Fruit fly (Drosophila melanogaster) whole organism, pupa: ENCODE measurements around the gene Mtl.

ENCODE experiments used
- CG12605 ChIP-seq: fragments of 200-800 bp; sonication (Bioruptor generic); IDR thresholded peaks from 2 replicates; pipeline ENCODE4 v1.3.6; 2022; ENCODE audit warnings: missing biosample characterization, missing genetic modification characterization
- CG13204 ChIP-seq: fragments of 200-800 bp; sonication (Bioruptor generic); optimal IDR thresholded peaks from 2 replicates; lab custom pipeline; 2018; ENCODE audit warnings: missing biosample characterization, mild to moderate bottlenecking, missing genetic modification characterization, moderate library complexity
- CG34367 ChIP-seq: fragments of 200-800 bp; sonication (Bioruptor generic); optimal IDR thresholded peaks from 2 replicates; lab custom pipeline; 2018; ENCODE audit warnings: missing biosample characterization, mild to moderate bottlenecking, missing genetic modification characterization
- CG8301 ChIP-seq: fragments of 200-800 bp; sonication (Bioruptor generic); optimal IDR thresholded peaks from 2 replicates; lab custom pipeline; 2018; ENCODE audit warnings: missing biosample characterization, mild to moderate bottlenecking, missing genetic modification characterization
- EcR ChIP-seq: fragments of 200-800 bp; sonication (Bioruptor generic); optimal IDR thresholded peaks from 3 replicates; lab custom pipeline; 2019; ENCODE audit warnings: missing biosample characterization, missing genetic modification characterization, mild to moderate bottlenecking, moderate library complexity, missing genetic modification reagents
- Pif1A ChIP-seq: fragments of 200-800 bp; sonication (Bioruptor generic); optimal IDR thresholded peaks from 3 replicates; lab custom pipeline; 2016; ENCODE audit warnings: missing biosample characterization, missing genetic modification characterization
- Snoo ChIP-seq: fragments of 200-800 bp; sonication (Bioruptor generic); optimal IDR thresholded peaks from 3 replicates; lab custom pipeline; 2017; ENCODE audit warnings: missing biosample characterization, mild to moderate bottlenecking, missing genetic modification characterization, inconsistent platforms
- fd96Ca ChIP-seq: fragments of 200-800 bp; sonication (Bioruptor generic); IDR thresholded peaks from 3 replicates; pipeline ENCODE4 v1.3.6; 2022; ENCODE audit warnings: missing biosample characterization, missing genetic modification characterization

DNA sequence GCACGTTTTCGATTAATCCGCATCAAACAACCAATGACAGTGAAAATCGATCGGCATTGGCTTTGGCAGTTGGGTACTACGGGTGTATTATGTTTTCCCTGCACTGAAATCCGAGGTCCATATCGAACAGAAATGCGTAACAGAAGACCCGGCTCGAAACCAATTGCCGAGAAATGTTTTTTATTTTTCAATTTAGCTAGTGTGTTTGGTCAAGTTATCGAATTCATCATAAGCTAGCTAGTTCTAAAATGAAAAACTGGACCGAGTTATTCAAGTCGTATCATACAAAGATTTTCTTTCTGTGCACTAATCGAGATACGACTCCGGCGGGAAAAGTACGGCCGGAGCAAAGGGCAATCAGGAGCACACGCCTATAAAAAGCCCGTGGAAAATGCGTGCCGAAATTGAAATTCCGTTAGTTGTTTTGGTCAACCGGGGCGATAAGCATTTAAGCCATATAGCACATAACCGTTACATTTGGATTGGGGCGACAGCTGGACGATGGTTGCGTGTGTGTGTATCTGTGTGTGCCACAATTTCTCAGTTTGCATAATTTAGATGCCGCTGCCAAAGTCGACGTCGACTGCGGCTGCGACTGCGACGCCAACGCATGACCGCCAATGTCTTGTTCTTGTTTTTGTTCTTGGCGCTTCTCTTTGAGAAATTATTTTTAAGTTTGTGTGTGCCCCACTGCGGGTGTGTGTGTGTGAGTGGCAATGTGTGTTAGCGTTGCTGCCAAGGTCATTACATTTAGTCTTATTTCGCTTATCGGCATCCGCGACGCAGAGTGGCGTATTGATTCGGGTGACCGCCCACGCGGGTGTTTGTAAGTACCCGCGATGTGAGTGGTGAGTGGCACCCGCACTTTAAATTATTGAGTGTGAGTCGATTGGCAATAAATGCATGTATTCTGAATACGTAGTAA lies 26.8 kb upstream of the Mtl start:
- TF ChIP-seq CG13204 (GFP tag; lab: Kevin White, UChicago) (no peak), Snoo (tag; lab: Kevin White, UChicago) (no peak), fd96Ca (GFP tag; lab: Robert Waterston, UW) (no peak), EcR (no peak), CG12605 (no peak), CG34367 (tag; lab: Kevin White, UChicago) (no peak), CG8301 (tag; lab: Kevin White, UChicago) (no peak), Pif1A (GFP tag; lab: Kevin White, UChicago) (no peak)
